Worm (Caenorhabditis elegans) whole organism, L4/young adult: Measurements from ENCODE around the gene him-6.
A peak's percentile ranks its signal among the peaks of the same experiment; 100 is the strongest.
"Not testable (repeated sequence)": the region's sequence is repeated elsewhere in the genome, so short reads cannot be mapped to it uniquely, and the experiment has no call there.

Experiments
- W03F9.2 ChIP-seq: fragments of 150-350 bp; optimal IDR thresholded peaks from 2 replicates; lab custom pipeline; 2014; ENCODE audit warnings: missing biosample characterization, missing genetic modification characterization
- dao-5 ChIP-seq: sonication (generic microtip); optimal IDR thresholded peaks from 2 replicates; lab custom pipeline; 2016; ENCODE audit warnings: missing genotype, missing genetic modification characterization, moderate library complexity, missing compliant biosample characterization
- him-1 ChIP-seq: sonication (generic microtip); optimal IDR thresholded peaks from 2 replicates; lab custom pipeline; 2016; ENCODE audit warnings: missing genotype, missing genetic modification reagents, missing genetic modification characterization, missing compliant biosample characterization

The him-6 gene

DNA sequence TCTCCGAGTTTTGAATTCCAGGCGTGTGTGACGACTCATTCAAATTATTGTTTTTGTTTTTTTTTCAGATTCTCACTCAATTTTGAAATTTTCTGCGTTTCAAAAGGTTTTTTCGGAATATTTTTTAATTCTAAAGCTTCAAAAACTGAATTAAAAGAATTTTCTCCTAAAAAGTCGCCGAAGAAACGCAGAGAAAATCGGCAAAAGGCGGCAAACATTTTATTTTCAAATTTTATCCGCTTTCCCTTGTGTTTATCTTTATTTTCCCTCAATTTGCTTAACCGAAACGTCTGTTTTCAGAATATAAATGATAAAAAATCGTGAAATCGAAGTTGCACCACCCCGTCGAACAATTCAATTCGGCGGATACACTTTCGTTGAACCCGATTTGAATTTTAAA is at the start of gene him-6:
him-6 (plus strand) TSS at position 301 of the 400 bp plus-strand sequence.
- TF ChIP-seq dao-5 (tag; lab: Kevin White, UChicago) (no peak), him-1 (tag; lab: Kevin White, UChicago) (no peak), W03F9.2 (tag; lab: Kevin White, UChicago) (no peak)

DNA sequence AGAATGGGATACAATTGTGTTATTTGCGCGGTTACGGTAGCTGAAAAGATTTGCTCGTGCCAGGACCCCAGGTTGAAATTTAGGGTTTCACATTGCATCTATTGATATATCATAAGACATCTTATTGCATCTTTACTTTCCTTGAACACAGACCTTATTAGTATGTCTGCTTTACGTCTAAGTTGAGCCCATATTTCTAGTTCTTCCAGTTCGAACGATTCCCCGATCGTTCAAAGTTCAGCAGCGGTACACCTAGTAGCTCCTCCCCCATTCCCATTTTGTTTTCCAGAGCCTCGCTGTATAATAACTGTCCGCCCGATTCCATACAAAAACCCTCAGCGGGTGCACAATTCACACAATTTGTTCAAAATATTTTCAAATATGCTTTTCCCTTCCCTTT is 48.9 kb upstream of the him-6 start, which contains the start of gene C25G4.17:
C25G4.17 (plus strand) TSS at position 301 of the 400 bp plus-strand sequence.
- TF ChIP-seq him-1 (tag; lab: Kevin White, UChicago) (no peak), W03F9.2 (tag; lab: Kevin White, UChicago) (no peak), dao-5 (tag; lab: Kevin White, UChicago) (no peak)

DNA sequence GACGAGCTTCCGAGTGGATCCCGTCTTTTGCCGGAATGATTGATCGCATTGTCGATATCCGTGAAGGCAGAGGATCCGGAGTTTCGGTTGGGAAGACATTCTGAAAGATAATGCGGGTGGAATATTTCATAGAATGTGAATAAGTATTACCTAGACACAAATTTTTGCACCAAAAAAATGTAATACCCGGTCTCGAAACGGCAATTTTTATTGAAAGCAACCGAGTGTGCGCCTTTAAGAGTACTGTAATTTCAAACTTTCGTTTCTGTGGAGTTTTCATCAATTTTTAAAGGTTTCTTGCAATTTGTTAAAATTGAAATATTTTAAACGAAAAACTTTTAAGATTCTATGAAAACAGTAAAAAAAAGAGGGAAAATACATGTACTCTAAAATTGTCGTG is 46.7 kb upstream of the him-6 start, which contains the start of gene C25G4.2:
C25G4.2 (minus strand) TSS at position 100 of the 400 bp plus-strand sequence.
- TF ChIP-seq him-1 (tag; lab: Kevin White, UChicago) (no peak), W03F9.2 (tag; lab: Kevin White, UChicago) (no peak), dao-5 (tag; lab: Kevin White, UChicago) (no peak)

DNA sequence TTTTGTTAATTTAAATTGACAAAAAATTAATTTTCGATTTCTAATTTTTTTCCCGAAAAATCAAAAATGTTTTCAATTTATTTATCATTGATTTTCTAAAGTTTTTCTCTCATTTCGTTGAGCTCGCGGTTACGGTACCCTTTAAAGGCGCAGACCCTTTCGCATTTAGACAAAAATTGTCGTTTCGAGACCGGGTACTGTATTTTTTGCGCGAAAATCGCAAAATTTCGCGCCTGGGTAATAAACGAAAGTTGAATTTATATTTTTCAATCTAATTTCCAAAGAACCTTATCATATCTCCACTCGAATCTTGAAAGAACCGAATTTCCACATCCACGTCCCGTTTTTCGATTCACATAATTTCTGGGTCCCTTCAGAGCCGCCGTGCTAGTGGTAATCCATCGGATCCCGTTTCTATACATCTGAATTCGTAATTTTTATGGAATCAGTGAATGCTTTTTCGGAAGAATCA is 45.1 kb upstream of the him-6 start, which contains the start of gene C25G4.3:
C25G4.3 (minus strand) TSS at position 422 of the 472 bp plus-strand sequence.
- TF ChIP-seq him-1 (tag; lab: Kevin White, UChicago) (no peak), dao-5 (tag; lab: Kevin White, UChicago) (no peak), W03F9.2 (tag; lab: Kevin White, UChicago) (no peak)

DNA sequence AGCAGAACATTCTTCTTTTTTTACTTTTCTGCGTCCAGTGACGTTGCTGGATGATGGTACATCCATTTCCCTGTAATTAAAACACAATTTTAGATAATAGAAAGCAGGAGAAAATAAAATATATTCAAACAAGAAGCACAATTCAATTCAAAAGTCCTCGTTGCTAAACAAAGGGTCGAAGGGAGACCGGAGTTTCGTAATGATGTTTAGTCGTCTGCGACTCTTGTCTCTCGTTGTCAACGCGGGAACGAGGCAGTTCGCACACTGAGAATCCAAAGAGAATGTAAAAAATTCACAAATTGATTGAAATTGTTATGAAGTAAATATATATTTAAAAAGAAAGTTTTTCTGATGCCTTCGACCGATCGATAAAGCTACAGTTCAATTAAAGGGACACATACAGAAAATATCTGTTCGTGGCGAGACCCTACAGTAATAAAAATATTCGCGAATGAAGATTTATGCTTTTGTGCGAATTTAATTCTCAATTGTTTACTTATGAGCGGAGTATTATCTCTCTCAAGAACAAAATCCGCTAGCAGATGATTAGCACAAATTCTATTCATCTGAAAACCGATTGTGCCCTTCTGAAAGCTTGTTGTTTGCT is 39.3 kb upstream of the him-6 start, which contains the start of gene dpy-26:
dpy-26 (minus strand) TSS at position 111 of the 607 bp plus-strand sequence.
- TF ChIP-seq dao-5 (tag; lab: Kevin White, UChicago) (no peak), W03F9.2 (tag; lab: Kevin White, UChicago) (peak; percentile 7), him-1 (tag; lab: Kevin White, UChicago) (no peak)

DNA sequence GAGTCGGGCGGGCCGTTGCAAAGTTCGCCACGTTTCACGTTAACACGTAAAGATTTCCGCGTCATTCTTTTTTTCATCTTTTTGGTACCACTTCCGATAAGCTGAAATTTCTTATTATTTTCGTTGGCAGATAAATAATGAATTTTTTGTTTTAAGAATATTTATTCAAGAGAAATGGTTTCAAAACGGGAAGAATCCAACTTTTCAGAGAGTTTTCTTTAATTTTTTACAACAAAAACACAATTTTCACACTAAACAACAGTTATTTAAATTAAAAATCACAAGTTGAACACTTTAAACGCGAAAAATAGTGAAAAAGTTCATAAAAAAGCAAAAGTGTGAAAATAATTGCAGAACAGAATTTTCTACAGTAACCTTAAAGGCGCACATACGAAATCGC is 36.5 kb upstream of the him-6 start, which contains the start of gene spe-44:
spe-44 (minus strand) TSS at position 101 of the 400 bp plus-strand sequence.
- no peak for TF ChIP-seq W03F9.2 (tag; lab: Kevin White, UChicago)
- TF ChIP-seq him-1 (tag; lab: Kevin White, UChicago): no peak
- TF ChIP-seq dao-5 (tag; lab: Kevin White, UChicago): no peak

DNA sequence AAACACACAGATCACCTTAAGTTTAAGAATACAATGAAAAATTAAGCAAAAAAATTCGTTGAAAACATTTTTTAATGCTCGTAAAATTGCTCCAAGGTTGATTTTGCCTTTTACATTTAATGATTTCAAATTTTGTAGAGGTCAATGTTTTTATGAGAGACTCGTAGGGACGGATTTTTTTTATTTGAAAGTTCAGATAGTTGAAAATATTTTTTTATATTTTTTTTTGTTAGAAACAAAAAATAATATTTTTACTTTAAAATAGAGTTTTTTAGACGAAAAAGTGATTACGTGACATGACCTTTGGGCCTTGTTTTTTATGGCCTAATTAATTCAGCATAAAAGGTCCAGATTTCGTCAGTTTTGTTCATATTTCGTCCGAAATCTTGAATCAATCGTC is 35.8 kb upstream of the him-6 start, which contains the start of gene smz-1:
smz-1 (plus strand) TSS at position 301 of the 400 bp plus-strand sequence.
- TF ChIP-seq dao-5 (tag; lab: Kevin White, UChicago): no peak
- no peak for TF ChIP-seq W03F9.2 (tag; lab: Kevin White, UChicago)
- TF ChIP-seq him-1 (tag; lab: Kevin White, UChicago): no peak

DNA sequence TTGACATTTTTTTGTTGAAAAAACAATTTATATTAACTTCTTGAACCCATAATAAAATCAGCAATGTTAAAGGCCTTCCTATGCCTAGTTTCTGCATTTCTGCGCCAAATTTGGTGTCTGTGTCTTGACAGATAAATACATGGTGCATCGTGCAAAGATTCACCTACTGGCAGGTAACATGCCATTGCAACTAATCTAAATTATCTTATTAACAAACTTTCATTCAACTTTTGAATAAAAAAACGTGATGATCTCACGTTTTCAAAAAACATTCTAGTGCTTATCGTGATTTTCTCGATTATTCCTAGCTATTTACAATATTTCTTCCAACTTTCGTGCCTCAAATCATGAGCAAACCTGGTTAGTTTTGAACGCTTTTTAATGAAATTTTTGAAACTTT is 34.0 kb upstream of the him-6 start, which contains the start of gene C25G4.7:
C25G4.7 (plus strand) TSS at position 301 of the 400 bp plus-strand sequence.
- TF ChIP-seq dao-5 (tag; lab: Kevin White, UChicago): no peak

DNA sequence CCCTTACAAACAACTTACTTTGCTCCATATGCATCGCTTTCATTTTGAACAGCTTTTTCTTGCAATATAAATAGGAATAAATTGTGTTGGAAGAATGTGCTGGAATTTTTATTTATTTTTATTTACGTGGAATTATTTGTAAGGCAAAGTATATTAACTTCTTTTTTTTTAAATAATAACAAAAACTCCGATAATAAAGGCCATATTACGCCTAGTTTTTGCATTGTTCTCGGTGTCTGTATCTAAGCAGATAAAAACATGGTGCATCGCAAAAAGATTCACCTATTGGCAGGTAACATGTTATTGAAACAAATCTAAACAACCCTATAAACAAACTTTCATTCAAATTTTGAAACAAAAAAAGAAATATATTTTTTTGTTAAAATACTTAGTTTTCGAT is 27.2 kb upstream of the him-6 start, which contains the start of gene C25G4.8:
C25G4.8 (minus strand) TSS at position 101 of the 400 bp plus-strand sequence.
- TF ChIP-seq W03F9.2 (tag; lab: Kevin White, UChicago): no peak
- no peak for TF ChIP-seq him-1 (tag; lab: Kevin White, UChicago)
- TF ChIP-seq dao-5 (tag; lab: Kevin White, UChicago): no peak

DNA sequence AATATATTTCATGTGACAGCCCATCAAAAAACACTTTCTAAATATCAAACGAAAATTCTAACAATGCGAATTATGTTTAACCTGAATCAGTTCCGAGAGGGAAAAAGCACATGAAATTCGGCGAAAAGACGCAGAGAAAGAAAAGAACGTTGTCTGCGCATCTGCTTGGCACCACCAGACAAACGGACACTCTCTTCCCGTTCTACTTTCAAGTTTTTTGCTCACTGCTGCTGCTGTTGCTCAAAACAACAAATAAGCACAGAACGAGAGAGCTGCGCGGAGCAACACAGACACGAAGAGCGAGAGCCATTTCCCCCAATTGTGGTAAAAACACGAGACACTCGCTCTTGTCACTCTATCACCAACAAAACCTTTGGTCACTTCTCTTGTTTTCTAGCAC is 25.8 kb upstream of the him-6 start:
- TF ChIP-seq dao-5 (tag; lab: Kevin White, UChicago) (no peak), W03F9.2 (tag; lab: Kevin White, UChicago) (no peak), him-1 (tag; lab: Kevin White, UChicago) (no peak)

DNA sequence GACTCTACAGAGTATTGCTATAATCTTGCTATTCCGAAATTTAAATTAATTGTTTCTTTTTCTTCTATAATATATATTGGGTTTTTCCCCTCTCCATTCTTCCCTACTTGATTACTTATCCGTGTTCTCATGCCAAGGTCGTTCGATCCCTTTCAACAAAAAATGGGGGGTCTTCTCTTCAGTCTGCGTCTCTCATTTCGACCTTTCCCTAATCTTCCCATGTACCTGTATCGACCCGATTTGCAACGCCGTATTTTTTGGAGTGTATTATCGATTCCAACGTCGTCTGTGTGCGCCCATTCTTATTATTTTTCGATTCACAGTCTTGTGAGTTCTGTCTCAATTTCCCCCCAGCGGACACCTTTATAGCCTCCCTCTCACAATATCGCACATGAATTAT is 22.8 kb upstream of the him-6 start:
- TF ChIP-seq dao-5 (tag; lab: Kevin White, UChicago) (no peak), W03F9.2 (tag; lab: Kevin White, UChicago) (no peak), him-1 (tag; lab: Kevin White, UChicago) (no peak)

DNA sequence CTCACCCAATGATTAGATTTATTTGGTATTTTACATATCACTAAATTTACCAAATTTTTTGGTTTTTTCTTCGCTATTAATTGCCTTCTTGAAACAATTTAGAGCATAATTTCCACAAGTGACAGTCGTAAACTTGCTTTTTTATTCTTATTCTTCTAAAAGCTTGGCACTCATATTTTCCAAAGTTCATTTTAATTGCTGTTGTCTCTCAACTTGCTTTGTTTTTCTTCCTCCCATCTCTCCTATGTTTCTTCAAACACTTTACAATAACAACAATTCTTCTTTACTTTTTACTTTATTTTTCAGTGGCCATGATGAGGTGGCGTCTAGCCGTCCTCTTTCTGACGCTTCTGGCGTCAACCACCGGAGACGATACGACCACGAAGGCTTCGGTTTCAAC is 22.2 kb upstream of the him-6 start, which contains the start of gene igdb-2:
igdb-2 (plus strand) TSS at position 301 of the 400 bp plus-strand sequence.
- TF ChIP-seq W03F9.2 (tag; lab: Kevin White, UChicago): no peak
- no peak for TF ChIP-seq dao-5 (tag; lab: Kevin White, UChicago)
- TF ChIP-seq him-1 (tag; lab: Kevin White, UChicago): no peak

DNA sequence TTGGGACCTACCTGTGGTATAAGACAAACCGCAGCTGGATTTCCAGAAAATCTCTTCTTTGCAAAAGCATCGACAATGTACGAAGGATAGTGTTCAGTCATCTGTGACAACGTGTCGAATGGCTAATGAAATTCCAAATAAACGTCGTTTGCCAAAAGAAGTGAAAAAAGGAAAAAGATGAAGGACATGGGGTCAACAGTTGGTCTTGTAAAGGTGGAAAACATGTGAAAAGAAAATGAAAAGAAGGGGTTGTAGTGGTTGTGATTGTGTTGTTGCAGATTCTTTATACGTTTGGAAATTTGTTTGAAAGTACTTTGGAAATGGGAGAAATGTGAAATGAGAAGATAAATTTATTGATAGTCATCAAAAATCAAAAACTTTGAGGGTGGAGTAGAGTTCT is 13.6 kb upstream of the him-6 start, which contains the start of gene T04A11.1:
T04A11.1 (minus strand) TSS at position 101 of the 400 bp plus-strand sequence.
- TF ChIP-seq him-1, W03F9.2, dao-5 (tag; lab: Kevin White, UChicago): not testable (repeated sequence)
